Fruit fly (Drosophila melanogaster): ENCODE data around the gene tll.

Gene tll

dm6 chr3R:30812401-30813207 lies 39.5 kb upstream of the tll start (continued):
- no peak for TF ChIP-seq CG33557 (GFP tag; optimal IDR thresholded peaks at IDR 0.05)
- no peak for TF ChIP-seq Sry-β (GFP tag; optimal IDR thresholded peaks at IDR 0.05)
- TF ChIP-seq CG11093 (GFP tag; IDR thresholded peaks at IDR 0.05): no peak
- TF ChIP-seq Meics (GFP tag; optimal IDR thresholded peaks at IDR 0.05): peak; percentile 6
- no peak for TF ChIP-seq chn (GFP tag; optimal IDR thresholded peaks at IDR 0.05)
- TF ChIP-seq wor (GFP tag; IDR thresholded peaks at IDR 0.05): peak; percentile 30; the same call in 1 of the 2 replicates
- TF ChIP-seq CG31224 (GFP tag; IDR thresholded peaks at IDR 0.05): no peak
- TF ChIP-seq Bdp1 (GFP tag; optimal IDR thresholded peaks at IDR 0.05): no peak
- peak; percentile 59 for TF ChIP-seq unpg (GFP tag; optimal IDR thresholded peaks at IDR 0.05)
- peak; percentile 22 for TF ChIP-seq D19A (tag; optimal IDR thresholded peaks at IDR 0.05)
- no peak for TF ChIP-seq abd-A (tag; optimal IDR thresholded peaks at IDR 0.05)
- TF ChIP-seq tio (GFP tag; optimal IDR thresholded peaks at IDR 0.05): no peak
- 0 out of 2 replicates have a peak, but pooled peaks have one; percentile 45 for TF ChIP-seq Ada2b (GFP tag; IDR thresholded peaks at IDR 0.05)
- TF ChIP-seq Kr (GFP tag; optimal IDR thresholded peaks at IDR 0.05): no peak
- TF ChIP-seq Vsx1 (GFP tag; optimal IDR thresholded peaks at IDR 0.05): no peak
- peak; percentile 35 for TF ChIP-seq CG2712 (tag; optimal IDR thresholded peaks at IDR 0.05)
- TF ChIP-seq pum (GFP tag; optimal IDR thresholded peaks at IDR 0.05): no peak
- TF ChIP-seq sna (GFP tag; IDR thresholded peaks at IDR 0.05; ENCODE audit: partially characterized antibody): no peak

dm6 chr3R:30813903-30814339 lies 38.2 kb upstream of the tll start:
- TF ChIP-seq Poxn (GFP tag; IDR thresholded peaks at IDR 0.05) (no peak), sc (optimal IDR thresholded peaks at IDR 0.05) (no peak), sc (GFP tag; optimal IDR thresholded peaks at IDR 0.05) (peak; percentile 70), Dek (tag; optimal IDR thresholded peaks at IDR 0.05) (peak; percentile 71), Vsx1 (GFP tag; optimal IDR thresholded peaks at IDR 0.05) (peak; percentile 85), ind (GFP tag; optimal IDR thresholded peaks at IDR 0.05) (peak; percentile 86), her (GFP tag; optimal IDR thresholded peaks at IDR 0.05) (peak; percentile 78), pita (GFP tag; optimal IDR thresholded peaks at IDR 0.05) (no peak), CG15073 (GFP tag; optimal IDR thresholded peaks at IDR 0.05) (no peak), tgo (GFP tag; IDR thresholded peaks at IDR 0.05) (peak; percentile 89), CG7839 (tag; optimal IDR thresholded peaks at IDR 0.05) (peak; percentile 91), CG7372 (GFP tag; IDR thresholded peaks at IDR 0.05) (peak; percentile 87), CG17361 (GFP tag; IDR thresholded peaks at IDR 0.05) (peak; percentile 91), Dp (GFP tag; optimal IDR thresholded peaks at IDR 0.05) (no peak), kay (GFP tag; optimal IDR thresholded peaks at IDR 0.05) (peak; percentile 61), Dfd (GFP tag; optimal IDR thresholded peaks at IDR 0.05) (no peak), YL-1 (GFP tag; optimal IDR thresholded peaks at IDR 0.05) (no peak), CG34422 (GFP tag; IDR thresholded peaks at IDR 0.05) (peak; percentile 88), inv (GFP tag; IDR thresholded peaks at IDR 0.05; ENCODE audit: partially characterized antibody) (no peak), nmo (GFP tag; optimal IDR thresholded peaks at IDR 0.05) (peak; percentile 91), HLH54F (GFP tag; optimal IDR thresholded peaks at IDR 0.05) (peak; percentile 49), MBD-R2 (GFP tag; IDR thresholded peaks at IDR 0.05) (0 out of 2 replicates have a peak, but pooled peaks have one; percentile 27), CoRest (tag; optimal IDR thresholded peaks at IDR 0.05) (peak; percentile 77), CG14667 (GFP tag; IDR thresholded peaks at IDR 0.05) (peak; percentile 78), CG6791 (GFP tag; IDR thresholded peaks at IDR 0.05; ENCODE audit: partially characterized antibody) (no peak), CG10321 (GFP tag; IDR thresholded peaks at IDR 0.05) (peak; percentile 48; the same call in 1 of the 2 replicates), ci (GFP tag; IDR thresholded peaks at IDR 0.05) (peak; percentile 91), bowl (GFP tag; IDR thresholded peaks at IDR 0.05) (no peak), stwl (tag; optimal IDR thresholded peaks at IDR 0.05) (peak; percentile 16), Neu2 (GFP tag; optimal IDR thresholded peaks at IDR 0.05; ENCODE audit: borderline replicate concordance) (peak; percentile 36), CG13424 (tag; optimal IDR thresholded peaks at IDR 0.05) (peak; percentile 84), Atf3 (GFP tag; optimal IDR thresholded peaks at IDR 0.05) (peak; percentile 70)
